Fruit fly (Drosophila melanogaster) S2 (cell line): ENCODE measurements around the gene Npc2b.

Experiments
- CG8478 ChIP-seq: fragments of >200 bp; optimal IDR thresholded peaks from 2 replicates; lab custom pipeline; 2018
- CTCF ChIP-seq, 2 experiments: fragments of >200 bp; optimal IDR thresholded peaks; 2 replicates each; lab custom pipeline; 2018

- TF ChIP-seq CTCF (optimal IDR thresholded peaks at IDR 0.05; lab: Kevin White, UChicago) = no peak
- no peak for TF ChIP-seq CG8478 (lab: Kevin White, UChicago)
Observed at dm6 chr3R:14096792-14097191, 7.5 kb downstream of the Npc2b start, which contains the start of gene CCHa1.
